Worm (Caenorhabditis elegans) whole organism, young adult: ENCODE measurements around the gene tbb-1.

Experiments used
- C17E4.6 ChIP-seq: fragments of 200-800 bp; sonication (Bioruptor generic); IDR thresholded peaks from 2 replicates; pipeline ENCODE4 v1.3.6; 2022; ENCODE audit warnings: missing genetic modification reagents, missing genetic modification characterization, missing compliant biosample characterization
- D2030.7 ChIP-seq: fragments of 200-800 bp; sonication (Bioruptor generic); IDR thresholded peaks from 2 replicates; pipeline ENCODE4 v1.3.6; 2022; ENCODE audit warnings: missing genetic modification reagents, missing genetic modification characterization, missing compliant biosample characterization
- F23B12.7 ChIP-seq: sonication (generic microtip); optimal IDR thresholded peaks from 2 replicates; lab custom pipeline; 2017; ENCODE audit warnings: missing genetic modification characterization, mild to moderate bottlenecking, missing compliant biosample characterization, antibody characterized with exemption, moderate library complexity; ENCODE audit not compliant: insufficient read depth
- F33H1.4 ChIP-seq: fragments of 200-800 bp; sonication (Bioruptor generic); IDR thresholded peaks from 2 replicates; pipeline ENCODE4 v1.3.6; 2022; ENCODE audit warnings: missing genetic modification reagents, missing genetic modification characterization, missing compliant biosample characterization
- F37B4.10 ChIP-seq: fragments of 200-800 bp; sonication (Bioruptor generic); IDR thresholded peaks from 2 replicates; pipeline ENCODE4 v1.3.6; 2022; ENCODE audit warnings: missing genetic modification characterization, missing compliant biosample characterization
- F55B11.4 ChIP-seq: sonication (generic microtip); optimal IDR thresholded peaks from 2 replicates; lab custom pipeline; 2016; ENCODE audit warnings: missing compliant biosample characterization, missing genetic modification characterization, borderline replicate concordance; ENCODE audit not compliant: insufficient read depth
- T26A5.8 ChIP-seq: sonication (generic microtip); optimal IDR thresholded peaks from 2 replicates; lab custom pipeline; 2016; ENCODE audit warnings: missing genetic modification characterization, missing compliant biosample characterization
- Y56A3A.18 ChIP-seq: fragments of 200-800 bp; sonication (Bioruptor generic); IDR thresholded peaks from 2 replicates; pipeline ENCODE4 v1.3.6; 2022; ENCODE audit warnings: missing genetic modification reagents, missing genetic modification characterization, missing compliant biosample characterization
- Y67H2A.10 ChIP-seq: fragments of 200-800 bp; sonication (Bioruptor generic); conservative IDR thresholded peaks from 2 replicates; pipeline ENCODE4 v1.3.6; 2022; ENCODE audit warnings: missing genetic modification reagents, missing genetic modification characterization, missing compliant biosample characterization
- ZK185.1 ChIP-seq: sonication (generic microtip); optimal IDR thresholded peaks from 2 replicates; lab custom pipeline; 2016; ENCODE audit warnings: mild to moderate bottlenecking, missing genetic modification characterization, missing compliant biosample characterization; ENCODE audit not compliant: poor library complexity, severe bottlenecking
- aptf-2 ChIP-seq: fragments of 200-800 bp; sonication (Bioruptor generic); conservative IDR thresholded peaks from 2 replicates; pipeline ENCODE4 v1.3.6; 2022; ENCODE audit warnings: missing genetic modification reagents, missing genetic modification characterization, missing compliant biosample characterization
- athp-1 ChIP-seq: sonication (generic microtip); optimal IDR thresholded peaks from 2 replicates; lab custom pipeline; 2017; ENCODE audit warnings: mild to moderate bottlenecking, missing genetic modification characterization, missing compliant biosample characterization
- bed-1 ChIP-seq: fragments of 200-800 bp; sonication (Bioruptor generic); IDR thresholded peaks from 2 replicates; pipeline ENCODE4 v1.3.6; 2022; ENCODE audit warnings: missing genetic modification reagents, missing genetic modification characterization, missing compliant biosample characterization
- cebp-1 ChIP-seq, 2 experiments: fragments of 200-800 bp in 1 of 2; sonication (Bioruptor generic) in 1 of 2; sonication (generic microtip) in 1 of 2; IDR thresholded peaks in 1 of 2; optimal IDR thresholded peaks in 1 of 2; 2 replicates each; pipeline versions ENCODE4 v1.3.6 to Lab custom; 2017 to 2022; ENCODE audit warnings: missing compliant biosample characterization in 2 of 2, missing genetic modification characterization in 2 of 2, mild to moderate bottlenecking in 1 of 2, missing genetic modification reagents in 1 of 2, moderate library complexity in 1 of 2
- ceh-79 ChIP-seq: sonication (generic microtip); optimal IDR thresholded peaks from 2 replicates; lab custom pipeline; 2017; ENCODE audit warnings: mild to moderate bottlenecking, missing genetic modification characterization, missing compliant biosample characterization
- die-1 ChIP-seq: sonication (generic microtip); optimal IDR thresholded peaks from 2 replicates; lab custom pipeline; 2016; ENCODE audit warnings: missing genotype, mild to moderate bottlenecking, missing genetic modification characterization, missing compliant biosample characterization
- dox-1 ChIP-seq: fragments of 200-800 bp; sonication (Bioruptor generic); IDR thresholded peaks from 2 replicates; pipeline ENCODE4 v1.3.6; 2022; ENCODE audit warnings: missing genetic modification reagents, missing genetic modification characterization, missing compliant biosample characterization
- egl-44 ChIP-seq: fragments of 200-800 bp; sonication (Bioruptor generic); IDR thresholded peaks from 2 replicates; pipeline ENCODE4 v1.3.6; 2022; ENCODE audit warnings: missing genetic modification reagents, missing genetic modification characterization, missing compliant biosample characterization
- ets-4 ChIP-seq: fragments of 200-800 bp; sonication (Bioruptor generic); optimal IDR thresholded peaks from 2 replicates; lab custom pipeline; 2018; ENCODE audit warnings: mild to moderate bottlenecking, missing genetic modification characterization, missing compliant biosample characterization
- him-1 ChIP-seq: sonication (generic microtip); optimal IDR thresholded peaks from 2 replicates; lab custom pipeline; 2016; ENCODE audit warnings: missing genotype, missing genetic modification reagents, missing genetic modification characterization, missing compliant biosample characterization
- hlh-12 ChIP-seq: sonication (generic microtip); optimal IDR thresholded peaks from 2 replicates; lab custom pipeline; 2016; ENCODE audit warnings: missing genetic modification characterization, missing compliant biosample characterization
- lin-54 ChIP-seq: fragments of 200-800 bp; sonication (Bioruptor generic); optimal IDR thresholded peaks from 2 replicates; lab custom pipeline; 2018; ENCODE audit warnings: mild to moderate bottlenecking, missing genetic modification characterization, missing compliant biosample characterization
- lir-1 ChIP-seq: fragments of 200-800 bp; sonication (Bioruptor generic); conservative IDR thresholded peaks from 2 replicates; pipeline ENCODE4 v1.3.6; 2022; ENCODE audit warnings: missing genetic modification reagents, missing genetic modification characterization, missing compliant biosample characterization
- madf-10 ChIP-seq: sonication (generic microtip); optimal IDR thresholded peaks from 2 replicates; lab custom pipeline; 2016; ENCODE audit warnings: mild to moderate bottlenecking, missing genetic modification characterization, missing compliant biosample characterization
- madf-3 ChIP-seq: fragments of 200-800 bp; sonication (Bioruptor generic); IDR thresholded peaks from 2 replicates; pipeline ENCODE4 v1.3.6; 2022; ENCODE audit warnings: missing genetic modification reagents, missing genetic modification characterization, missing compliant biosample characterization
- madf-6 ChIP-seq: fragments of 200-800 bp; sonication (Bioruptor generic); IDR thresholded peaks from 2 replicates; pipeline ENCODE4 v1.3.6; 2022; ENCODE audit warnings: missing genetic modification reagents, missing genetic modification characterization, missing compliant biosample characterization
- madf-8 ChIP-seq: fragments of 200-800 bp; sonication (Bioruptor generic); conservative IDR thresholded peaks from 2 replicates; pipeline ENCODE4 v1.3.6; 2022; ENCODE audit warnings: missing genetic modification reagents, missing genetic modification characterization, missing compliant biosample characterization
- mcd-1 ChIP-seq: fragments of 200-800 bp; sonication (Bioruptor generic); IDR thresholded peaks from 2 replicates; pipeline ENCODE4 v1.3.6; 2022; ENCODE audit warnings: missing genetic modification reagents, missing genetic modification characterization, missing compliant biosample characterization
- nfya-2 ChIP-seq: fragments of 200-800 bp; sonication (Bioruptor generic); IDR thresholded peaks from 2 replicates; pipeline ENCODE4 v1.3.6; 2022; ENCODE audit warnings: missing genetic modification reagents, missing genetic modification characterization, missing compliant biosample characterization
- pbrm-1 ChIP-seq: fragments of 200-800 bp; sonication (Bioruptor generic); IDR thresholded peaks from 2 replicates; pipeline ENCODE4 v1.3.6; 2022; ENCODE audit warnings: missing genetic modification reagents, missing genetic modification characterization, missing compliant biosample characterization
- pha-4 ChIP-seq: fragments of 150-350 bp; sonication (generic microtip); optimal IDR thresholded peaks from 2 replicates; lab custom pipeline; 2014; ENCODE audit warnings: missing biosample characterization, missing genetic modification reagents, missing genetic modification characterization
- rec-8 ChIP-seq, 2 experiments: sonication (generic microtip); optimal IDR thresholded peaks; 2 replicates each; lab custom pipeline; 2016; ENCODE audit warnings: mild to moderate bottlenecking in 2 of 2, missing genetic modification characterization in 2 of 2, missing genetic modification reagents in 2 of 2, missing genotype in 2 of 2, missing biosample characterization in 1 of 2, missing compliant biosample characterization in 1 of 2, moderate library complexity in 1 of 2
- repo-1 ChIP-seq: sonication (generic microtip); optimal IDR thresholded peaks from 2 replicates; lab custom pipeline; 2017; ENCODE audit warnings: mild to moderate bottlenecking, missing genetic modification characterization, missing compliant biosample characterization
- rpc-1 ChIP-seq, 2 experiments: fragments of 150-350 bp in 1 of 2; sonication (generic microtip) in 1 of 2; optimal IDR thresholded peaks; 2 replicates each; lab custom pipeline; 2014 to 2018; ENCODE audit warnings: missing biosample characterization in 1 of 2, missing genetic modification characterization in 1 of 2, missing genetic modification reagents in 1 of 2, missing genotype in 1 of 2
- snpc-1.1 ChIP-seq: sonication (generic microtip); optimal IDR thresholded peaks from 2 replicates; lab custom pipeline; 2017; ENCODE audit warnings: missing genetic modification characterization, mild to moderate bottlenecking, missing compliant biosample characterization, antibody characterized with exemption, moderate library complexity, missing genotype, missing genetic modification reagents; ENCODE audit not compliant: insufficient read depth
- unc-130 ChIP-seq: sonication (generic microtip); optimal IDR thresholded peaks from 2 replicates; lab custom pipeline; 2016; ENCODE audit warnings: missing genetic modification reagents, missing genetic modification characterization, missing compliant biosample characterization
- unc-62 ChIP-seq: fragments of 150-350 bp; optimal IDR thresholded peaks from 2 replicates; lab custom pipeline; 2014; ENCODE audit warnings: missing biosample characterization, missing genetic modification reagents, missing genetic modification characterization
- xnd-1 ChIP-seq: sonication (generic microtip); optimal IDR thresholded peaks from 2 replicates; lab custom pipeline; 2016; ENCODE audit warnings: missing genotype, missing genetic modification reagents, missing genetic modification characterization, missing compliant biosample characterization
- zfh-2 ChIP-seq: fragments of 200-800 bp; sonication (Bioruptor generic); conservative IDR thresholded peaks from 2 replicates; pipeline ENCODE4 v1.3.6; 2022; ENCODE audit warnings: missing genetic modification reagents, missing genetic modification characterization, missing compliant biosample characterization
- ztf-28 ChIP-seq: fragments of 200-800 bp; sonication (Bioruptor generic); IDR thresholded peaks from 2 replicates; pipeline ENCODE4 v1.3.6; 2022; ENCODE audit warnings: missing genetic modification reagents, missing genetic modification characterization, missing compliant biosample characterization
- ztf-3 ChIP-seq: fragments of 200-800 bp; sonication (Bioruptor generic); optimal IDR thresholded peaks from 2 replicates; lab custom pipeline; 2018; ENCODE audit warnings: mild to moderate bottlenecking, missing genetic modification characterization, missing compliant biosample characterization

The tbb-1 gene

ce11 chrIII:10736322-10736985, 5.8 kb downstream of the tbb-1 start (continued):
- no peak for TF ChIP-seq rpc-1 (optimal IDR thresholded peaks at IDR 0.05; lab: Kevin White, UChicago)
- TF ChIP-seq rpc-1 (tag; optimal IDR thresholded peaks at IDR 0.05; lab: Kevin White, UChicago): no peak
- TF ChIP-seq him-1 (tag; lab: Kevin White, UChicago): peak; percentile 37
- TF ChIP-seq xnd-1 (tag; lab: Kevin White, UChicago): peak; percentile 9
- TF ChIP-seq aptf-2: 0 out of 2 replicates have a peak, but pooled peaks have one; percentile 6
- no peak for TF ChIP-seq hlh-12
- TF ChIP-seq ceh-79 (tag; lab: Kevin White, UChicago): no peak
- TF ChIP-seq madf-8 (GFP tag; lab: Robert Waterston, UW): peak; percentile 19; the same call in 1 of the 2 replicates
- TF ChIP-seq T26A5.8 (tag; lab: Kevin White, UChicago): no peak
- TF ChIP-seq lin-54 (GFP tag; lab: Kevin White, UChicago): no peak
- TF ChIP-seq D2030.7 (GFP tag; lab: Robert Waterston, UW): no peak
- TF ChIP-seq nfya-2: no peak
- no peak for TF ChIP-seq zfh-2 (GFP tag; lab: Robert Waterston, UW)
- no peak for TF ChIP-seq madf-3 (GFP tag; lab: Robert Waterston, UW)
- TF ChIP-seq athp-1 (tag; lab: Kevin White, UChicago): peak; percentile 11
- TF ChIP-seq F23B12.7 (tag; lab: Kevin White, UChicago): no peak
- TF ChIP-seq die-1 (tag; lab: Kevin White, UChicago): no peak
- TF ChIP-seq ZK185.1 (tag; lab: Kevin White, UChicago): no peak
- TF ChIP-seq Y67H2A.10 (GFP tag; lab: Robert Waterston, UW): no peak
- no peak for TF ChIP-seq rec-8 (tag; optimal IDR thresholded peaks at IDR 0.05; lab: Kevin White, UChicago)
- no peak for TF ChIP-seq dox-1 (GFP tag; lab: Robert Waterston, UW)
- peak; percentile 35; the same call in 1 of the 2 replicates for TF ChIP-seq mcd-1 (GFP tag; lab: Robert Waterston, UW)
- TF ChIP-seq madf-10 (tag; lab: Kevin White, UChicago): no peak
- 0 out of 2 replicates have a peak, but pooled peaks have one; percentile 38 for TF ChIP-seq madf-6 (GFP tag; lab: Robert Waterston, UW)
- no peak for TF ChIP-seq F55B11.4
- TF ChIP-seq F33H1.4 (GFP tag; lab: Robert Waterston, UW): peak; percentile 60
- TF ChIP-seq C17E4.6 (GFP tag; lab: Robert Waterston, UW): no peak
- TF ChIP-seq snpc-1.1 (tag; lab: Kevin White, UChicago): no peak

ce11 chrIII:10734511-10735233, 7.6 kb downstream of the tbb-1 start:
- TF ChIP-seq ztf-28 (GFP tag; lab: Robert Waterston, UW) (no peak), pha-4 (tag; lab: Kevin White, UChicago) (peak; percentile 28)

- TF ChIP-seq zfh-2 (GFP tag; lab: Robert Waterston, UW) (no peak), rec-8 (tag; optimal IDR thresholded peaks at IDR 0.05; lab: Kevin White, UChicago) (no peak), lir-1 (GFP tag; lab: Robert Waterston, UW) (no peak), cebp-1 (GFP tag; IDR thresholded peaks at IDR 0.05; lab: Robert Waterston, UW) (no peak), cebp-1 (tag; optimal IDR thresholded peaks at IDR 0.05; lab: Kevin White, UChicago) (no peak), F55B11.4 (no peak), ztf-28 (GFP tag; lab: Robert Waterston, UW) (no peak), madf-10 (tag; lab: Kevin White, UChicago) (no peak), repo-1 (tag; lab: Kevin White, UChicago) (no peak), bed-1 (no peak), egl-44 (GFP tag; lab: Robert Waterston, UW) (peak; percentile 21; the same call in 1 of the 2 replicates), ztf-3 (GFP tag; lab: Kevin White, UChicago) (no peak), unc-130 (GFP tag; lab: Kevin White, UChicago) (no peak), dox-1 (GFP tag; lab: Robert Waterston, UW) (peak; percentile 66; the same call in 1 of the 2 replicates), F37B4.10 (GFP tag; lab: Robert Waterston, UW) (no peak), T26A5.8 (tag; lab: Kevin White, UChicago) (no peak), ets-4 (GFP tag; lab: Kevin White, UChicago) (no peak), pbrm-1 (GFP tag; lab: Robert Waterston, UW) (peak; percentile 83), unc-62 (GFP tag; lab: Kevin White, UChicago) (no peak), Y56A3A.18 (GFP tag; lab: Robert Waterston, UW) (no peak)
Measured at ce11 chrIII:10733300-10733699, 8.9 kb downstream of the tbb-1 start.
